Worm (Caenorhabditis elegans): ENCODE results near the gene sri-78.
"Not testable (repeated sequence)": the region's sequence is repeated elsewhere in the genome, so short reads cannot be mapped to it uniquely, and the experiment has no call there.

Gene sri-78

DNA sequence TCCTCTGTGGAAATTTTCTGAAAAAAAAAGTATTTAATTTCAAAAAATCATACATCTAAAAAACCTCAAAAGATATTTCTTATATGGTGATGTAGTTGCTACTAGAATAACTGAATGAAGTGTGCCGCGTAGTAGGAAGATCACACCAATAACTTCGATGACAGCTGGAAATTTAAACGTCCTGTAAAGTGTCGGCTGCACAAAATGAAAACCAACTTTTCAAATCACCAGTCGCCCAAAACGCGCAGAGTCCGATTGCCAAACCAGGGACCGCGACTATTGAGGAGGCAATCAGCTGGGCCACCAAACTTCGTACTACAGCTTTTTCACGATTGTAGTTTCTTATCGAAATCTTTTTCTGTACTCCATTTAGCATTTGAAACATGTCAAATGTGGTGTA, 16.3 kb downstream of the sri-78 start, which contains the start of gene sri-48:
TSS of gene sri-48 (minus strand) at position 101 of the 400 bp plus-strand sequence.
- TF ChIP-seq flt-1 (GFP tag; IDR thresholded peaks at IDR 0.05); T22C8.4 (GFP tag; IDR thresholded peaks at IDR 0.05); med-1 (GFP tag; optimal IDR thresholded peaks at IDR 0.05; ENCODE audit: insufficient read depth): not testable (repeated sequence)

DNA sequence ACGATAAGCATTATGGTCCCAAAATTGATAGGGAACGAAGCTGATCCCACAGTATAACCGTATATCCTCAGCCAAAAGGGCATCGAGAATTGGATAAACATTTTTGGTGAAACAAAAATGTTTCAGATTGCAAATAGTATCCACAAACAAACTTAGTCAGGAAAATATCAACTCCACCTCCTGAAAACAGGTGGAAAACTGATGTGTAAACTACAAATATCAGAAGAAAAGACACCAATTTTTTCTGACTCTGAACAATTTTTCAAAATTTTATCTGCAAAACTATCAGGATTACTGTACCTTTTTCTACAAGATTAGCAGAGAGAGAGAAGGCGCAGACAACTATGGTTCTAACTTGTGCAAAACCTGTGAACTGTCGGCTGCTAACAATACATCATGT, 17.6 kb downstream of the sri-78 start, which contains the start of gene sri-53:
TSS of gene sri-53 (minus strand) at position 101 of the 400 bp plus-strand sequence.
- TF ChIP-seq cog-1 (tag; optimal IDR thresholded peaks at IDR 0.05) (no peak), ztf-23 (GFP tag; IDR thresholded peaks at IDR 0.05) (no peak)

DNA sequence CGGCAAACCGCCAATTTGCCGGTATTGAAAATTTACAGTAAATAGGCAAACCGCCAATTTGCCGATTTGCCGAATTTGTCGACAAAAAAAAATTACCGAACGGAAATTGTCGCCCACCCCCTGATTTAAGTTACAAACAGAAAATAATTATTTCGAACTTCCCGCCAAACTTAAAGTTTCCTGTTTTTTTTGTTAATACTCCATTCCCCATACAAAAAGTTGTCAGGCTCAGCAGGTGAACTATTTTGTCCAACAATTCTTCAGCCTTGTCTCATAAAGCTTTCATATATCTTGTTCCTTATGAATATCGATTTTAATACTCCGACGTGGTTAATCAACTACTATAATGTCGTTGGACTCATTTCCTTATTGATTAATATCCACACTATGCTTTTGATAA, 18.5 kb downstream of the sri-78 start, which contains the start of gene sri-50:
TSS of gene sri-50 (plus strand) at position 301 of the 400 bp plus-strand sequence.
- TF ChIP-seq ztf-23 (GFP tag; IDR thresholded peaks at IDR 0.05), result no peak
- no peak for TF ChIP-seq cog-1 (tag; optimal IDR thresholded peaks at IDR 0.05)
- no peak for TF ChIP-seq flt-1 (GFP tag; IDR thresholded peaks at IDR 0.05)
- no peak for TF ChIP-seq ref-1 (GFP tag; conservative IDR thresholded peaks at IDR 0.05)
- TF ChIP-seq ztf-29 (GFP tag; IDR thresholded peaks at IDR 0.05), result no peak
- no peak for TF ChIP-seq tab-1 (GFP tag; IDR thresholded peaks at IDR 0.05)
- TF ChIP-seq T22C8.4 (GFP tag; IDR thresholded peaks at IDR 0.05), result no peak
- TF ChIP-seq klf-2 (GFP tag; conservative IDR thresholded peaks at IDR 0.05), result no peak
- TF ChIP-seq med-1 (GFP tag; optimal IDR thresholded peaks at IDR 0.05; ENCODE audit: insufficient read depth), result no peak

DNA sequence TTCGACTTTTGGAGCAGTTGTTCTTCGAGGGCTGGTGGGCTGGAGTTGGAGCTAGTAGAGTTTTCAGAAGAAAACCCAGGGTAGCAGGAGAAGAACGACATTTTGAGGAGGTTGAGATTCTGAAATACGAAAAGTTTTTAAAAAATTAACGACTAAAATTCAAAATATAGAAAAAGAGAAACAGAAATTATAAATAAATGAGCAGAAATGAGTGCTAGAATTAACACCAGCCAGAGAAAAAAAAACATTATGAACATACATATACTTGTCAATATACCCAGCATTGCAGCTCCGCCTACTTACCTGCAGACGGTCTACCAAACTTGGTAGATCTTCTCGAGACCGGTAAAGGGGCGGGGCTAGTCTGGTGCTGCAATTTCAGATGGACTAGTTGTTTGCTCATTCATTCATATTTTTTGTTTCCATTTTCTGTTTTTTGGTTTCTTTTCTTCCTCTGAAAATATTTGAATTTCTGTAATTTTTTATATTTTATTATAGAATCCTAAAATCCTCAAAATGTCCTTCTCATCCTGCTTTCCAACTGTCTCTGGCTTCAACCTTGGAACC, 21.5 kb downstream of the sri-78 start, which contains the start of the genes ZC239.20 and ZC239.21:
TSS of gene ZC239.20 (minus strand) at position 101 of the 567 bp plus-strand sequence.
TSS of gene ZC239.21 (plus strand) at position 517 of the 567 bp plus-strand sequence.
- TF ChIP-seq tab-1 (GFP tag; IDR thresholded peaks at IDR 0.05), result no peak
- TF ChIP-seq med-1 (GFP tag; optimal IDR thresholded peaks at IDR 0.05; ENCODE audit: insufficient read depth), result no peak
- TF ChIP-seq T22C8.4 (GFP tag; IDR thresholded peaks at IDR 0.05), result no peak
- TF ChIP-seq ztf-29 (GFP tag; IDR thresholded peaks at IDR 0.05), result no peak
- no peak for TF ChIP-seq ref-1 (GFP tag; conservative IDR thresholded peaks at IDR 0.05)
- TF ChIP-seq ztf-23 (GFP tag; IDR thresholded peaks at IDR 0.05), result no peak
- no peak for TF ChIP-seq klf-2 (GFP tag; conservative IDR thresholded peaks at IDR 0.05)
- no peak for TF ChIP-seq flt-1 (GFP tag; IDR thresholded peaks at IDR 0.05)
- no peak for TF ChIP-seq cog-1 (tag; optimal IDR thresholded peaks at IDR 0.05)

DNA sequence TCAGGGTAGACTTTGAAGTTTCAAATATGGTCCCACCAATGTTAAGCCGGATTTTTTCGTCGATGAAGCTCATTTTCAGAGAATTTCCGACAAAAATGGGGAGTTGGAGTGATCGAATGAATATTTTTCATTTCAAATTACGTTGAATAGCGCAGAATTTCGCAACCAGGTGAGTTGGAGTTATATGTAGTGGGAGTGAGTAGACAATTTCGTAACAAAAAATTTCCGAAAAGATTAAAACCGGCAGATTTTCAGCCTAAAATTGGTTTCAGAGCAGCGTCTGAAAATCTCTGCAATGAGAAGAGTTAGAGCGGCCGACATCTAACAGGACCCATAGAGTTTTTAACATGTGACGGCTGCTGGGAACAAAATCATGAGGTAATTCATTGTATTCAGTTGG, 23.7 kb downstream of the sri-78 start, which contains the start of gene sdz-35:
TSS of gene sdz-35 (minus strand) at position 101 of the 400 bp plus-strand sequence.
- TF ChIP-seq klf-2 (GFP tag; conservative IDR thresholded peaks at IDR 0.05) (no peak), tab-1 (GFP tag; IDR thresholded peaks at IDR 0.05) (no peak), ztf-23 (GFP tag; IDR thresholded peaks at IDR 0.05) (no peak), ztf-29 (GFP tag; IDR thresholded peaks at IDR 0.05) (no peak), T22C8.4 (GFP tag; IDR thresholded peaks at IDR 0.05) (no peak), ref-1 (GFP tag; conservative IDR thresholded peaks at IDR 0.05) (no peak), cog-1 (tag; optimal IDR thresholded peaks at IDR 0.05) (no peak), med-1 (GFP tag; optimal IDR thresholded peaks at IDR 0.05; ENCODE audit: insufficient read depth) (no peak), flt-1 (GFP tag; IDR thresholded peaks at IDR 0.05) (no peak)

DNA sequence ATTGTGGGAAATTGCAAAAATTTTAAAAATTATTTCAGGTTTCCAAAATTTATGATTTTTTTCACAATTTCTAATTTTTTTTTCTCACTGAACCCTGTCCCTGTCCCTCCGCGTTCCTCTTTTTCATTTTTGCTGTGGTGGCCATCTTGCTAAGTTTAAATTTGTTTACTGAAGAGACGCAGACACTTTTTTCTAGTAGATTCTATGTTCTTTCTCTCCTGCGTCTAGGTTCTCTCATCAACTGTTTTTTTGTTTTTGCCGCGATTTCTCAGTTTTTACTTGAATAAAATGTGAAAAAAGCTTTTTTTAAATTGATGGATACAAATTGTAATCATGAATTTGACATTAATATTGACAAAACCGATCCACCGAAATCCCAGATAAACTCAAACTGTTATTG, 24.3 kb downstream of the sri-78 start, which contains the start of gene ZC239.6:
TSS of gene ZC239.6 (plus strand) at position 381 of the 400 bp plus-strand sequence.
- TF ChIP-seq tab-1 (GFP tag; IDR thresholded peaks at IDR 0.05), result no peak
- no peak for TF ChIP-seq med-1 (GFP tag; optimal IDR thresholded peaks at IDR 0.05; ENCODE audit: insufficient read depth)
- TF ChIP-seq flt-1 (GFP tag; IDR thresholded peaks at IDR 0.05), result no peak
- TF ChIP-seq cog-1 (tag; optimal IDR thresholded peaks at IDR 0.05), result no peak
- no peak for TF ChIP-seq ref-1 (GFP tag; conservative IDR thresholded peaks at IDR 0.05)
- TF ChIP-seq ztf-23 (GFP tag; IDR thresholded peaks at IDR 0.05), result no peak
- TF ChIP-seq klf-2 (GFP tag; conservative IDR thresholded peaks at IDR 0.05), result no peak
- no peak for TF ChIP-seq T22C8.4 (GFP tag; IDR thresholded peaks at IDR 0.05)
- TF ChIP-seq ztf-29 (GFP tag; IDR thresholded peaks at IDR 0.05), result no peak

DNA sequence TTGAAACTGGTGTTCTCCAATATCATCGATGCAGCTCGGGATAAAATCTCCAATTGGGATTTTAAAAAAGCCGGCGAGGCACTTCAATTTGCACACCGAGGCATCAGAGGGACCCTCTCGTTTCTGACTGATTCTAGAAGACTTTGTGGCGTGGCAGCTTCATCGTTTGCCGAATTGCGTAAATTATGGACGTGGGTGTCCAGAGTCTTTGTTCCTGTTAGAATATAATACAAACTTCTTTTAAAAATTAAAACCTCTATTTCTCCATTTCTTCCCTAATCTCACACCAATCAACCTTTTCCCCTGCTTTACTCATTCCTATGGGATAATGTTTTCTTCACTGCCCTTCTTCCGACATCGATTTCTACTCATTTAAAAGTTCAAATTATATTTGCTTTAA, 25.4 kb downstream of the sri-78 start, which contains the start of gene ZC239.5:
TSS of gene ZC239.5 (plus strand) at position 301 of the 400 bp plus-strand sequence.
- TF ChIP-seq ztf-23 (GFP tag; IDR thresholded peaks at IDR 0.05) (no peak), med-1 (GFP tag; optimal IDR thresholded peaks at IDR 0.05; ENCODE audit: insufficient read depth) (no peak), flt-1 (GFP tag; IDR thresholded peaks at IDR 0.05) (no peak), ztf-29 (GFP tag; IDR thresholded peaks at IDR 0.05) (no peak), ref-1 (GFP tag; conservative IDR thresholded peaks at IDR 0.05) (no peak), klf-2 (GFP tag; conservative IDR thresholded peaks at IDR 0.05) (no peak), tab-1 (GFP tag; IDR thresholded peaks at IDR 0.05) (no peak)

DNA sequence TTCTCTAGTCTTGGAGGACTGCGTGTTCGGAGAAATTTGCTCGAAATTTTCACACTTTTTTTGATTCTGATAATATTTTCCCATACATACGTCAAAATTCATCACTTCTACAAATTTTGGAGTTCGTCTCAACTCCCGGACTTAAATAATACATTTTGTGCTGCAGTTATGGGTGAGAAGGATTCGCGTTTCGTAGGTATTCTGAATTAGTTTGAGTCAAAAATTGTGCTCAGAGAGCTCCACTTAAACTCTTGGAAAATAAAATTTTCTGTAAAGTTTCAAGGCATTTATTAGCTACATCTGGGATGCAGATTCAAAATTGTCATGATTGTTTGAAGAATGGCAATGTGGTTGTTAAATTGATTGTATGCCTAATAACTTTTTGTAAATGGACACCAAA, 28.9 kb downstream of the sri-78 start, which contains the start of gene ZC239.4:
TSS of gene ZC239.4 (plus strand) at position 301 of the 400 bp plus-strand sequence.
- TF ChIP-seq klf-2 (GFP tag; conservative IDR thresholded peaks at IDR 0.05), result no peak
- no peak for TF ChIP-seq ztf-23 (GFP tag; IDR thresholded peaks at IDR 0.05)
- TF ChIP-seq ref-1 (GFP tag; conservative IDR thresholded peaks at IDR 0.05), result no peak

DNA sequence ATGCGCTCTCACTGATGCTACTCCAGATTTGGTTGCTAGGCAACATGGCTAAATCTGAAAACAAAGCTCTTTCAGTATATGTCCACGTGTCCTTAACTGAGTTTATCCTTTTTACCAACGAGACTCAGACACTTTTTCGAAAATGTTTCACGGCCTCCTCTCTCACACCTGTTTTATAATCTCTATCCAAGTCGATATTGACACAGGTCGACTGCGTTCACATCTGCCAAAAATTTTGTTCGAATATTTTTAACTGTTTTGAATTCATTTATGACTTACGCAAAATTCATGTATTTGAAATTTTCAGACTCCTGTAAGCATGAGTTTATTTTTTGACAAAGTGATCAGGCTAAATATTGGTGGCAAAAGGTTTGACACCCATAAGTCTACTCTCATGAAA, 30.8 kb downstream of the sri-78 start, which contains the start of gene ZC239.3:
TSS of gene ZC239.3 (plus strand) at position 301 of the 400 bp plus-strand sequence.
- TF ChIP-seq tab-1 (GFP tag; IDR thresholded peaks at IDR 0.05); ztf-23 (GFP tag; IDR thresholded peaks at IDR 0.05); klf-2 (GFP tag; conservative IDR thresholded peaks at IDR 0.05): not testable (repeated sequence)

DNA sequence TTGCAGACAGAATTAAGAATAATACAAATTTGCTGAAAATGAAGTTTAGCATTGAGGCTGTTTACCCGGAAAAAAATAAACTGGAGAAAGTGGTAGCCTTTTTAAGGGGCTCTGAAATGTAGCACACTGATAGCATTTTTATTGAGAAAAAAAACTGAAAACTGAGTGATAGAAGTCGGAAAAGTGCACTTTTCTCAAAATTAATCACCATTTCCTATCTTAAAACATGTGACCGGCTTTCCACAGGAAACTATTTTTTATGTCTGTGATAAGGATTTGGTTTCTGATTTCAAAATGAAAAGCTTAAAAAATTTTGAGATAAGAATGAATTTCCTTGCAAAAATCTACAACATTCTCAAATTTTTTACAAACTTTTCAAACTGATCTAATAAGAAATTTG, 35.8 kb downstream of the sri-78 start, which contains the start of gene ZC239.22:
TSS of gene ZC239.22 (minus strand) at position 101 of the 400 bp plus-strand sequence.
- no peak for TF ChIP-seq T22C8.4 (GFP tag; IDR thresholded peaks at IDR 0.05)
- TF ChIP-seq cog-1 (tag; optimal IDR thresholded peaks at IDR 0.05), result no peak
- no peak for TF ChIP-seq tab-1 (GFP tag; IDR thresholded peaks at IDR 0.05)
- TF ChIP-seq ztf-23 (GFP tag; IDR thresholded peaks at IDR 0.05), result no peak
